Fruit fly (Drosophila melanogaster) whole organism: Measurements from ENCODE around the gene Cpr64Ad.
A peak's percentile ranks its signal among the peaks of the same experiment; 100 is the strongest.

ENCODE experiments used
- CG8478 ChIP-seq: fragments of >200 bp; optimal IDR thresholded peaks from 2 replicates; lab custom pipeline; 2018; ENCODE audit warnings: inconsistent platforms
- Dll ChIP-seq: fragments of >200 bp; optimal IDR thresholded peaks from 2 replicates; lab custom pipeline; 2017
- EcR ChIP-seq, 2 experiments: fragments of >200 bp; optimal IDR thresholded peaks; 2 replicates each; lab custom pipeline; 2017; ENCODE audit warnings: missing biosample characterization in 2 of 2, missing genetic modification characterization in 2 of 2, missing genetic modification reagents in 2 of 2
- pan ChIP-seq: fragments of >200 bp; optimal IDR thresholded peaks from 2 replicates; lab custom pipeline; 2017
- psq ChIP-seq: fragments of >200 bp; optimal IDR thresholded peaks from 2 replicates; lab custom pipeline; 2017
- usp ChIP-seq: fragments of >200 bp; optimal IDR thresholded peaks from 2 replicates; lab custom pipeline; 2017; ENCODE audit warnings: missing biosample characterization, missing genetic modification characterization, mixed read lengths

Gene Cpr64Ad

dm6 chr3L:4228187-4228836 is 13.1 kb downstream of the Cpr64Ad start:
- no peak for TF ChIP-seq pan (lab: Kevin White, UChicago)
- peak; percentile 5 for TF ChIP-seq Dll (lab: Kevin White, UChicago)

- TF ChIP-seq psq = no peak
Observed at dm6 chr3L:4229365-4229967, 14.3 kb downstream of the Cpr64Ad start.

- TF ChIP-seq CG8478 (lab: Kevin White, UChicago) = no peak
- no peak for TF ChIP-seq usp (GFP tag; lab: Kevin White, UChicago)
- no peak for TF ChIP-seq psq
- no peak for TF ChIP-seq EcR (GFP tag; optimal IDR thresholded peaks at IDR 0.05; lab: Kevin White, UChicago)
- TF ChIP-seq Dll (lab: Kevin White, UChicago) = no peak
- TF ChIP-seq pan (lab: Kevin White, UChicago) = no peak
Observed at dm6 chr3L:4230357-4230901, 15.2 kb downstream of the Cpr64Ad start.

- TF ChIP-seq psq = no peak
Observed at dm6 chr3L:4231401-4232014, 16.3 kb downstream of the Cpr64Ad start.

dm6 chr3L:4232227-4232626 is 17.0 kb downstream of the Cpr64Ad start:
- TF ChIP-seq CG8478 (lab: Kevin White, UChicago) (no peak), pan (lab: Kevin White, UChicago) (no peak), EcR (GFP tag; optimal IDR thresholded peaks at IDR 0.05; lab: Kevin White, UChicago) (no peak), Dll (lab: Kevin White, UChicago) (no peak)

- TF ChIP-seq Dll (lab: Kevin White, UChicago) = no peak
- TF ChIP-seq psq = no peak
Observed at dm6 chr3L:4232724-4233367, 17.7 kb downstream of the Cpr64Ad start.

dm6 chr3L:4233603-4234277 is 18.6 kb downstream of the Cpr64Ad start:
- no peak for TF ChIP-seq CG8478 (lab: Kevin White, UChicago)
- no peak for TF ChIP-seq psq
- no peak for TF ChIP-seq pan (lab: Kevin White, UChicago)
- no peak for TF ChIP-seq EcR (GFP tag; optimal IDR thresholded peaks at IDR 0.05; lab: Kevin White, UChicago)
- no peak for TF ChIP-seq Dll (lab: Kevin White, UChicago)
- no peak for TF ChIP-seq usp (GFP tag; lab: Kevin White, UChicago)

dm6 chr3L:4236097-4236572 is 21.0 kb downstream of the Cpr64Ad start, which contains the start of gene ImpL2:
Gene ImpL2 (minus strand): TSS chr3L:4236147.
- TF ChIP-seq usp (GFP tag; lab: Kevin White, UChicago) (no peak), Dll (lab: Kevin White, UChicago) (no peak), EcR (GFP tag; optimal IDR thresholded peaks at IDR 0.05; lab: Kevin White, UChicago) (no peak), psq (no peak), pan (lab: Kevin White, UChicago) (no peak), CG8478 (lab: Kevin White, UChicago) (no peak)

dm6 chr3L:4238195-4238594 is 23.0 kb downstream of the Cpr64Ad start:
- TF ChIP-seq usp (GFP tag; lab: Kevin White, UChicago) (no peak), CG8478 (lab: Kevin White, UChicago) (no peak), EcR (GFP tag; optimal IDR thresholded peaks at IDR 0.05; lab: Kevin White, UChicago) (no peak), pan (lab: Kevin White, UChicago) (no peak), Dll (lab: Kevin White, UChicago) (no peak), psq (no peak)

- TF ChIP-seq EcR (GFP tag; optimal IDR thresholded peaks at IDR 0.05; lab: Kevin White, UChicago) (no peak), CG8478 (lab: Kevin White, UChicago) (no peak), psq (no peak), Dll (lab: Kevin White, UChicago) (no peak), pan (lab: Kevin White, UChicago) (no peak), usp (GFP tag; lab: Kevin White, UChicago) (no peak)
Observed at dm6 chr3L:4239442-4240322, 24.5 kb downstream of the Cpr64Ad start, which contains the start of gene Sqor. Gene Sqor (plus strand): TSS chr3L:4240173.

- TF ChIP-seq pan (lab: Kevin White, UChicago) (no peak), CG8478 (lab: Kevin White, UChicago) (no peak), psq (no peak), Dll (lab: Kevin White, UChicago) (no peak), EcR (GFP tag; optimal IDR thresholded peaks at IDR 0.05; lab: Kevin White, UChicago) (no peak), usp (GFP tag; lab: Kevin White, UChicago) (no peak)
Observed at dm6 chr3L:4242428-4242827, 27.2 kb downstream of the Cpr64Ad start, which contains the start of gene pav. Gene pav (plus strand): TSS chr3L:4242734.
